Fruit fly (Drosophila melanogaster) whole organism, embryonic: ENCODE results near the gene Fbxl4.

Experiments
- CG10565 ChIP-seq: fragments of 200-800 bp; sonication (Bioruptor generic); optimal IDR thresholded peaks from 3 replicates; lab custom pipeline; 2016; ENCODE audit warnings: missing biosample characterization, mild to moderate bottlenecking, missing genetic modification characterization
- CG11247 ChIP-seq: fragments of 200-800 bp; sonication (Bioruptor generic); IDR thresholded peaks from 2 replicates; pipeline ENCODE4 v1.3.6; 2022; ENCODE audit warnings: missing biosample characterization, missing genetic modification characterization
- CG11456 ChIP-seq: fragments of 200-800 bp; sonication (Bioruptor generic); IDR thresholded peaks from 3 replicates; pipeline ENCODE4 v1.3.6; 2022; ENCODE audit warnings: missing biosample characterization, missing genetic modification characterization
- CG12659 ChIP-seq: fragments of 200-800 bp; sonication (Bioruptor generic); optimal IDR thresholded peaks from 3 replicates; lab custom pipeline; 2017; ENCODE audit warnings: mild to moderate bottlenecking, missing biosample characterization, missing genetic modification reagents, missing genetic modification characterization
- CG13123 ChIP-seq: fragments of 200-800 bp; sonication (Bioruptor generic); optimal IDR thresholded peaks from 2 replicates; lab custom pipeline; 2016; ENCODE audit warnings: missing biosample characterization, missing genetic modification characterization
- CG13894 ChIP-seq: fragments of 200-800 bp; sonication (Bioruptor generic); optimal IDR thresholded peaks from 3 replicates; lab custom pipeline; 2018; ENCODE audit warnings: missing biosample characterization, mild to moderate bottlenecking, missing genetic modification characterization, moderate library complexity
- CG16863 ChIP-seq: fragments of 200-800 bp; sonication (Bioruptor generic); optimal IDR thresholded peaks from 3 replicates; lab custom pipeline; 2016; ENCODE audit warnings: missing biosample characterization, missing genetic modification characterization
- CG17802 ChIP-seq: fragments of 200-800 bp; sonication (Bioruptor generic); optimal IDR thresholded peaks from 2 replicates; lab custom pipeline; 2018; ENCODE audit warnings: missing biosample characterization, mild to moderate bottlenecking, missing genetic modification characterization, moderate library complexity
- CG2120 ChIP-seq: fragments of 200-800 bp; sonication (Bioruptor generic); optimal IDR thresholded peaks from 3 replicates; lab custom pipeline; 2016; ENCODE audit warnings: missing biosample characterization, missing genetic modification characterization
- CG2202 ChIP-seq: fragments of 200-800 bp; sonication (Bioruptor generic); optimal IDR thresholded peaks from 2 replicates; lab custom pipeline; 2018; ENCODE audit warnings: missing biosample characterization, mild to moderate bottlenecking, missing genetic modification characterization
- CG2712 ChIP-seq: fragments of 200-800 bp; optimal IDR thresholded peaks from 3 replicates; lab custom pipeline; 2019; ENCODE audit warnings: missing biosample characterization, mild to moderate bottlenecking, missing genetic modification characterization, moderate library complexity
- CG30431 ChIP-seq: fragments of 200-800 bp; sonication (Bioruptor generic); optimal IDR thresholded peaks from 2 replicates; lab custom pipeline; 2017; ENCODE audit warnings: missing biosample characterization, missing genetic modification characterization
- CG31224 ChIP-seq: fragments of 200-800 bp; sonication (Bioruptor generic); IDR thresholded peaks from 2 replicates; pipeline ENCODE4 v1.3.6; 2022; ENCODE audit warnings: missing biosample characterization, missing genetic modification characterization
- CG3163 ChIP-seq: fragments of 200-800 bp; sonication (Bioruptor generic); optimal IDR thresholded peaks from 3 replicates; lab custom pipeline; 2016; ENCODE audit warnings: missing biosample characterization, missing genetic modification characterization
- CG32532 ChIP-seq: fragments of 200-800 bp; sonication (Bioruptor generic); IDR thresholded peaks from 2 replicates; pipeline ENCODE4 v1.3.6; 2022; ENCODE audit warnings: missing biosample characterization, missing genetic modification characterization
- CG33213 ChIP-seq: fragments of 200-800 bp; sonication (Bioruptor generic); optimal IDR thresholded peaks from 3 replicates; lab custom pipeline; 2016; ENCODE audit warnings: missing biosample characterization, missing genetic modification characterization
- CG3838 ChIP-seq: fragments of 200-800 bp; sonication (Bioruptor generic); optimal IDR thresholded peaks from 3 replicates; lab custom pipeline; 2016; ENCODE audit warnings: missing biosample characterization, missing genetic modification characterization
- CG4617 ChIP-seq: fragments of 200-800 bp; sonication (Bioruptor generic); optimal IDR thresholded peaks from 3 replicates; lab custom pipeline; 2016; ENCODE audit warnings: missing biosample characterization, missing genetic modification characterization, borderline replicate concordance
- CG4730 ChIP-seq: fragments of 200-800 bp; sonication (Bioruptor generic); IDR thresholded peaks from 2 replicates; pipeline ENCODE4 v1.3.6; 2022; ENCODE audit warnings: missing biosample characterization, missing genetic modification characterization
- CG4820 ChIP-seq: fragments of 200-800 bp; sonication (Bioruptor generic); optimal IDR thresholded peaks from 3 replicates; lab custom pipeline; 2016; ENCODE audit warnings: missing biosample characterization, missing genetic modification characterization
- CG5953 ChIP-seq: fragments of 200-800 bp; sonication (Bioruptor generic); IDR thresholded peaks from 2 replicates; pipeline ENCODE4 v1.3.6; 2022; ENCODE audit warnings: missing biosample characterization, missing genetic modification characterization
- CG6175 ChIP-seq: fragments of 200-800 bp; sonication (Bioruptor generic); IDR thresholded peaks from 3 replicates; pipeline ENCODE4 v1.3.6; 2022; ENCODE audit warnings: missing biosample characterization, missing genetic modification characterization
- CG7271 ChIP-seq: fragments of 200-800 bp; sonication (Bioruptor generic); optimal IDR thresholded peaks from 2 replicates; lab custom pipeline; 2018; ENCODE audit warnings: missing biosample characterization, mild to moderate bottlenecking, missing genetic modification characterization, moderate library complexity
- CG7839 ChIP-seq: fragments of 200-800 bp; sonication (Bioruptor generic); optimal IDR thresholded peaks from 3 replicates; lab custom pipeline; 2018; ENCODE audit warnings: missing biosample characterization, mild to moderate bottlenecking, missing genetic modification characterization, moderate library complexity
- CG8281 ChIP-seq: fragments of 200-800 bp; sonication (Bioruptor generic); optimal IDR thresholded peaks from 2 replicates; lab custom pipeline; 2018; ENCODE audit warnings: missing biosample characterization, mild to moderate bottlenecking, missing genetic modification characterization, moderate library complexity
- CG9437 ChIP-seq: fragments of 200-800 bp; sonication (Bioruptor generic); optimal IDR thresholded peaks from 2 replicates; lab custom pipeline; 2018; ENCODE audit warnings: missing biosample characterization, mild to moderate bottlenecking, missing genetic modification characterization
- CG9932 ChIP-seq: fragments of 200-800 bp; sonication (Bioruptor generic); IDR thresholded peaks from 2 replicates; pipeline ENCODE4 v1.3.6; 2022; ENCODE audit warnings: missing biosample characterization, missing genetic modification characterization
- CkIIα-i1 ChIP-seq: fragments of 200-800 bp; sonication (Bioruptor generic); IDR thresholded peaks from 2 replicates; pipeline ENCODE4 v1.3.6; 2022; ENCODE audit warnings: missing biosample characterization, missing genetic modification characterization
- Fer2 ChIP-seq: fragments of 200-800 bp; sonication (Bioruptor generic); optimal IDR thresholded peaks from 2 replicates; lab custom pipeline; 2018; ENCODE audit warnings: missing biosample characterization, mild to moderate bottlenecking, missing genetic modification characterization, moderate library complexity
- Myb ChIP-seq: fragments of 200-800 bp; sonication (Bioruptor generic); optimal IDR thresholded peaks from 2 replicates; lab custom pipeline; 2016; ENCODE audit warnings: missing biosample characterization, missing genetic modification characterization
- Oli ChIP-seq: fragments of 200-800 bp; sonication (Bioruptor generic); optimal IDR thresholded peaks from 2 replicates; lab custom pipeline; 2018; ENCODE audit warnings: missing biosample characterization, mild to moderate bottlenecking, missing genetic modification characterization, moderate library complexity
- Sox100B ChIP-seq: fragments of 200-800 bp; sonication (Bioruptor generic); optimal IDR thresholded peaks from 3 replicates; lab custom pipeline; 2018; ENCODE audit warnings: missing biosample characterization, mild to moderate bottlenecking, missing genetic modification characterization
- Sry-β ChIP-seq: fragments of 200-800 bp; sonication (Bioruptor generic); optimal IDR thresholded peaks from 2 replicates; lab custom pipeline; 2018; ENCODE audit warnings: missing biosample characterization, mild to moderate bottlenecking, missing genetic modification characterization, moderate library complexity
- crc ChIP-seq: fragments of 200-800 bp; sonication (Bioruptor generic); optimal IDR thresholded peaks from 2 replicates; lab custom pipeline; 2016; ENCODE audit warnings: missing biosample characterization, missing genetic modification characterization
- croc ChIP-seq: fragments of 200-800 bp; sonication (Bioruptor generic); conservative IDR thresholded peaks from 3 replicates; pipeline ENCODE4 v1.3.6; 2022; ENCODE audit warnings: missing biosample characterization, missing genetic modification characterization
- dimm ChIP-seq: fragments of 200-800 bp; sonication (Bioruptor generic); IDR thresholded peaks from 2 replicates; pipeline ENCODE4 v1.3.6; 2022; ENCODE audit warnings: missing biosample characterization, missing genetic modification characterization
- dm ChIP-seq: fragments of 200-800 bp; sonication (Bioruptor generic); optimal IDR thresholded peaks from 3 replicates; lab custom pipeline; 2016; ENCODE audit warnings: missing biosample characterization, missing genetic modification characterization
- dpn ChIP-seq, 2 experiments: fragments of 200-800 bp; sonication (Bioruptor generic); optimal IDR thresholded peaks; 3 replicates each; lab custom pipeline; 2016; ENCODE audit warnings: missing biosample characterization in 2 of 2, missing genetic modification characterization in 2 of 2
- dysf ChIP-seq: fragments of 200-800 bp; sonication (Bioruptor generic); IDR thresholded peaks from 3 replicates; pipeline ENCODE4 v1.3.6; 2022; ENCODE audit warnings: missing biosample characterization, missing genetic modification characterization
- en ChIP-seq: fragments of 200-800 bp; sonication (Bioruptor generic); optimal IDR thresholded peaks from 2 replicates; lab custom pipeline; 2016; ENCODE audit warnings: missing biosample characterization, missing genetic modification characterization
- ind ChIP-seq: fragments of 200-800 bp; sonication (Bioruptor generic); optimal IDR thresholded peaks from 3 replicates; lab custom pipeline; 2016; ENCODE audit warnings: missing biosample characterization, missing genetic modification characterization
- jigr1 ChIP-seq: fragments of 200-800 bp; sonication (Bioruptor generic); IDR thresholded peaks from 3 replicates; pipeline ENCODE4 v1.3.6; 2022; ENCODE audit warnings: missing biosample characterization, missing genetic modification characterization
- mam ChIP-seq: fragments of 200-800 bp; sonication (Bioruptor generic); optimal IDR thresholded peaks from 3 replicates; lab custom pipeline; 2016; ENCODE audit warnings: missing biosample characterization, missing genetic modification characterization
- nmo ChIP-seq: fragments of 200-800 bp; sonication (Bioruptor generic); optimal IDR thresholded peaks from 2 replicates; lab custom pipeline; 2018; ENCODE audit warnings: missing biosample characterization, mild to moderate bottlenecking, missing genetic modification characterization, moderate library complexity
- pho ChIP-seq: fragments of 200-800 bp; sonication (Bioruptor generic); optimal IDR thresholded peaks from 2 replicates; lab custom pipeline; 2016; ENCODE audit warnings: missing biosample characterization, missing genetic modification characterization
- prd ChIP-seq, 3 experiments: fragments of >200 bp in 2 of 3; fragments of 200-800 bp in 1 of 3; sonication (Bioruptor generic) in 1 of 3; optimal IDR thresholded peaks in 2 of 3; IDR thresholded peaks in 1 of 3; 2 replicates in 2 of 3; 3 replicates in 1 of 3; pipeline versions ENCODE4 v1.3.6 to Lab custom; 2017 to 2022; ENCODE audit warnings: missing biosample characterization in 1 of 3, missing genetic modification characterization in 1 of 3
- sr ChIP-seq: fragments of 200-800 bp; sonication (Bioruptor generic); IDR thresholded peaks from 3 replicates; pipeline ENCODE4 v1.3.6; 2022; ENCODE audit warnings: missing biosample characterization, missing genetic modification characterization
- vfl ChIP-seq: fragments of 200-800 bp; sonication (Bioruptor generic); optimal IDR thresholded peaks from 2 replicates; lab custom pipeline; 2016; ENCODE audit warnings: missing biosample characterization, missing genetic modification characterization
- vvl ChIP-seq: fragments of 200-800 bp; sonication (Bioruptor generic); IDR thresholded peaks from 2 replicates; pipeline ENCODE4 v1.3.6; 2022; ENCODE audit warnings: missing biosample characterization, missing genetic modification characterization
- zen2 ChIP-seq: fragments of 200-800 bp; sonication (Bioruptor generic); IDR thresholded peaks from 3 replicates; pipeline ENCODE4 v1.3.6; 2022; ENCODE audit warnings: missing biosample characterization, missing genetic modification characterization; ENCODE audit not compliant: partially characterized antibody

Fbxl4 gene

DNA sequence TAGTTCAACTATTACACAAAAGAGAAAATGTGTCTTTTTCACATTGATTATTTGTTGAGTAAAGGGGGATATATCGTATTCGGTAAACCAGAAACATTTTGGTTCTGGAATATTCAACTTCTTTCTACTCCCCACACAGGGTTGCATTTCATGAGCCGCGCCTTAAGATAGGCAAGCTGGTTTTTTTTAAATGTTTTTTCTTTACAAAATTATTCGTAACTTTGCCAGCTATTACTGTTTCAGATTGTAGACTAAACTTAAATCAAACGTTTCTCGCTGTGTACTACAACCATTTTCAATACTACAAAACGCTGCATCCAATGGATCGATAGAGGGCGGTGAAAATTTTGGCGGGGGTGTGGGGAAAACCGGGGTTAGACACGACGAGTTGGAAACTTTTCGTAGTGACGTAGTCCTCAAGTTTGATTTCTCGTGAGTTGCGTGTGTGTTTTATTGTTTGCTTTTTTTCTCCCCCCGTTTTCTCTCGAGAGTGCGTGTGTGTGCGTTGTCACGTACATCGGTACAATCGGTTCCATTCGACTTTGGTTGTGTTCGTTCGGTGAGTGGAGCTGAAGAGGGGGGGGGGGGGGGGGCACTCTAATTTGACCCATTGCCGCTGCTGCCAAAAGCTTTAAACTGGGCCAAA, 24.1 kb downstream of the Fbxl4 start (continued):
- TF ChIP-seq CG9932 (GFP tag; lab: Robert Waterston, UW) (no peak; the same call in 1 of the 2 replicates), sr (GFP tag; lab: Robert Waterston, UW) (no peak), CG4617 (no peak), CG8281 (tag; lab: Kevin White, UChicago) (no peak), dpn (GFP tag; optimal IDR thresholded peaks at IDR 0.05; lab: Kevin White, UChicago) (peak; percentile 10 to 35), nmo (peak; percentile 35), CG3163 (no peak), CkIIα-i1 (GFP tag; lab: Robert Waterston, UW) (no peak), jigr1 (GFP tag; lab: Robert Waterston, UW) (no peak), CG13894 (peak; percentile 49), CG16863 (GFP tag; lab: Kevin White, UChicago) (peak; percentile 25), croc (GFP tag; lab: Robert Waterston, UW) (no peak), CG2202 (tag; lab: Kevin White, UChicago) (peak; percentile 18), dysf (peak; percentile 51; the same call in 1 of the 3 replicates), CG33213 (GFP tag; lab: Kevin White, UChicago) (no peak), CG9437 (GFP tag; lab: Kevin White, UChicago) (peak; percentile 35), dm (no peak), CG13123 (GFP tag; lab: Kevin White, UChicago) (no peak), Myb (GFP tag; lab: Kevin White, UChicago) (peak; percentile 25), CG2120 (GFP tag; lab: Kevin White, UChicago) (peak; percentile 50), CG32532 (GFP tag; lab: Robert Waterston, UW) (no peak), crc (no peak), Oli (peak; percentile 46), mam (peak; percentile 14), en (no peak), Sry-β (GFP tag; lab: Kevin White, UChicago) (no peak), Sox100B (peak; percentile 36), CG5953 (GFP tag; lab: Robert Waterston, UW) (no peak), zen2 (GFP tag; lab: Robert Waterston, UW) (no peak), CG2712 (tag; lab: Kevin White, UChicago) (peak; percentile 44), vvl (GFP tag; lab: Robert Waterston, UW) (peak; percentile 43; the same call in 1 of the 2 replicates), prd (optimal IDR thresholded peaks at IDR 0.05; lab: Kevin White, UChicago) (no peak), prd (GFP tag; IDR thresholded peaks at IDR 0.05; lab: Robert Waterston, UW) (peak; percentile 35; the same call in 1 of the 3 replicates), CG31224 (GFP tag; lab: Robert Waterston, UW) (no peak), CG7839 (tag; lab: Kevin White, UChicago) (peak; percentile 46), CG12659 (peak; percentile 31), CG10565 (GFP tag; lab: Kevin White, UChicago) (no peak), CG4730 (GFP tag; lab: Robert Waterston, UW) (no peak), CG11456 (no peak), dimm (GFP tag; lab: Robert Waterston, UW) (no peak), ind (GFP tag; lab: Kevin White, UChicago) (peak; percentile 23), CG17802 (no peak), vfl (GFP tag; lab: Kevin White, UChicago) (no peak), pho (no peak), Fer2 (tag; lab: Kevin White, UChicago) (no peak), CG11247 (GFP tag; lab: Robert Waterston, UW) (no peak), CG4820 (peak; percentile 3), CG7271 (tag; lab: Kevin White, UChicago) (no peak), CG3838 (no peak), CG6175 (GFP tag; lab: Robert Waterston, UW) (peak; percentile 32; the same call in 1 of the 3 replicates), CG30431 (no peak)
